Worm (Caenorhabditis elegans) whole organism, midembryonic: ENCODE measurements around the gene C41C4.9.

Source experiments
- T22C8.4 ChIP-seq: fragments of 200-800 bp; sonication (Bioruptor generic); IDR thresholded peaks from 2 replicates; pipeline ENCODE4 v1.3.6; 2022; ENCODE audit warnings: missing genetic modification characterization, missing compliant biosample characterization
- cog-1 ChIP-seq: sonication (generic microtip); optimal IDR thresholded peaks from 2 replicates; lab custom pipeline; 2016; ENCODE audit warnings: missing genetic modification characterization, missing compliant biosample characterization
- flt-1 ChIP-seq: fragments of 200-800 bp; sonication (Bioruptor generic); IDR thresholded peaks from 2 replicates; pipeline ENCODE4 v1.3.6; 2022; ENCODE audit warnings: missing genetic modification characterization, missing compliant biosample characterization
- klf-2 ChIP-seq: fragments of 200-800 bp; sonication (Bioruptor generic); conservative IDR thresholded peaks from 2 replicates; pipeline ENCODE4 v1.3.6; 2022; ENCODE audit warnings: missing genetic modification reagents, missing genetic modification characterization, missing compliant biosample characterization
- med-1 ChIP-seq: sonication (generic microtip); optimal IDR thresholded peaks from 2 replicates; lab custom pipeline; 2017; ENCODE audit warnings: missing genetic modification characterization, mild to moderate bottlenecking, missing compliant biosample characterization, antibody characterized with exemption, missing genetic modification reagents; ENCODE audit not compliant: insufficient read depth
- ref-1 ChIP-seq: fragments of 200-800 bp; sonication (Bioruptor generic); conservative IDR thresholded peaks from 2 replicates; pipeline ENCODE4 v1.3.6; 2022; ENCODE audit warnings: missing genetic modification reagents, missing genetic modification characterization, missing compliant biosample characterization
- tab-1 ChIP-seq: fragments of 200-800 bp; sonication (Bioruptor generic); IDR thresholded peaks from 2 replicates; pipeline ENCODE4 v1.3.6; 2022; ENCODE audit warnings: missing genetic modification characterization, missing compliant biosample characterization
- ztf-23 ChIP-seq: fragments of 200-800 bp; sonication (Bioruptor generic); IDR thresholded peaks from 2 replicates; pipeline ENCODE4 v1.3.6; 2022; ENCODE audit warnings: missing genetic modification reagents, missing genetic modification characterization, missing compliant biosample characterization
- ztf-29 ChIP-seq: fragments of 200-800 bp; sonication (Bioruptor generic); IDR thresholded peaks from 2 replicates; pipeline ENCODE4 v1.3.6; 2022; ENCODE audit warnings: missing genetic modification reagents, missing genetic modification characterization, missing compliant biosample characterization

C41C4.9 gene

DNA sequence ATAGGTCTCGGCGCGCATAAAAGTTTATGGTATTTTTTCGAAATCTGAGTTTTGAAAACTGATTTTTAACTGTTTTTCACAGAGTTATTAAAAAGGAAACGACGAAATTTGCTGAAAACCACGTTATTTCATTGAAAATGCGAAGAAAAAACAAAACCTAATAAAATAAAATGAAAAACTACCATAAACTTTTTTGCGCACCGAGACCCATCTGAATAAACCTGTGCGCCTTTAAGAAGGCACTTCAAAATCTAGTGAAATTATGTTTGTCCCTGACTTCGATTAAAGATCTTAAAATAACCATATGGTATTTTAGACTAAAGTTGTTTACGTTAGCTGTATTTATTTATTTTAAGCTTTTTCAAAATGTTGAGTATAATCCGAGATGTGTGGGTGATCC is 20.3 kb downstream of the C41C4.9 start:
- TF ChIP-seq klf-2 (GFP tag; lab: Robert Waterston, UW) (no peak), ref-1 (GFP tag; lab: Robert Waterston, UW) (no peak), med-1 (GFP tag; lab: Kevin White, UChicago) (no peak), ztf-23 (no peak), T22C8.4 (no peak), tab-1 (GFP tag; lab: Robert Waterston, UW) (no peak)

DNA sequence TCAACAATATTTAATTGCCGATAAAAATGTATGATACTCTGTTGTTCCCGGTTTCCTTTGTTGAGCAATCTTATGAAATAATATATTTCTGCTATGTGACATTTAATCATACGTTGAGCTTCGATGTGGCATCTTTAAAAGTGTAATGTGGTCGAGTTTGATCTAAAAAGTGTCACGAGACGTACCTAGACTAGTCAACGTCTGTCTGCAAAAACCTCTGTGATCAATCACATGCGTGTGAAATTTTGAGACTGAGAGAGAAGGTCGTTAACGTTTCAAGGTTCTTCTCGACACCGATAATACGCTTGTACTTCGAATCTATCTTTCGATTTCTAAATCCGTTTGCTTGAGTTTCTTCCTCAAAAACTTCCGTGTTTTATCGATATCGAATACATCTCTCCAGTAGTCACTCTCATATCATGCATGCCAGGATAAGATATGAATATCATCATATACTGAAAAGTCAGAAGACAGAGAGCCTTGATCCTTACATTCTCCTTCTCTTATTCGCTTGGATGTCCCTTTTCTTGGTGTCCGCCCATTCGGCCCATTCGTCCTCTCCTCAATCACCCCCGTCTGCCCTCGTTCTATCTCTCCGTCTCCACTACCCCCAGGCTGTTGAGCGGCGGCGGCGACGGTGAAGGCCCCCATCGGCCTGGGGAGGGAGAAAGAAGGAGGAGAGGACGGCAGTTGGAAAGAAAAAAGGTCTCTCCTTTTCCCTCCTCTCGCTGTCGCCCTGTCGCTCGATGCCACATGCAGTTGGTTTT is 21.0 kb downstream of the C41C4.9 start:
- TF ChIP-seq med-1 (GFP tag; lab: Kevin White, UChicago) (no peak), klf-2 (GFP tag; lab: Robert Waterston, UW) (no peak), T22C8.4 (no peak), ref-1 (GFP tag; lab: Robert Waterston, UW) (no peak), ztf-23 (peak; percentile 72), tab-1 (GFP tag; lab: Robert Waterston, UW) (0 out of 2 replicates have a peak, but pooled peaks have one; percentile 49), flt-1 (GFP tag; lab: Robert Waterston, UW) (0 out of 2 replicates have a peak, but pooled peaks have one; percentile 33), ztf-29 (GFP tag; lab: Robert Waterston, UW) (no peak), cog-1 (tag; lab: Kevin White, UChicago) (no peak)

DNA sequence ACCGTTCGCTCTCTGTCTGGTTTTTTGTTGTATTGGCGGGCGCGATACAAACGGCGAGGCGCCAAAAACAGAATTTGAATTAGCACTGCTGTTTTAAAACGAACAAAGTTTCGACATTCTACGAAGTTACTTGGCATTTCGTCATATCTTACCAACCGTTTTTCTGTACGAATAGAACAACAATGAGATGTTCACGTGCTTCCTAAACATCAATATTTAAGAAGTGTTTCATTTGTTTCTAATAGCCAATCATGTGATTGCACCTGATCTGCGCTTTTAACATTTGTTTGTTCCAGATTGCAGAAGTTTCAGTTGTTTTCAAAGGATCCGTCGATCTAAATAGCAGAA is 21.6 kb downstream of the C41C4.9 start:
- no peak for TF ChIP-seq tab-1 (GFP tag; lab: Robert Waterston, UW)
- no peak for TF ChIP-seq ref-1 (GFP tag; lab: Robert Waterston, UW)
- no peak for TF ChIP-seq T22C8.4
- no peak for TF ChIP-seq cog-1 (tag; lab: Kevin White, UChicago)
- TF ChIP-seq med-1 (GFP tag; lab: Kevin White, UChicago) = no peak

ce11 chrII:8129495-8130010 is 22.1 kb downstream of the C41C4.9 start, which contains the start of gene ulp-4:
ulp-4 (plus strand) TSS chrII:8129960.
- TF ChIP-seq klf-2 (GFP tag; lab: Robert Waterston, UW) (no peak), med-1 (GFP tag; lab: Kevin White, UChicago) (no peak), flt-1 (GFP tag; lab: Robert Waterston, UW) (no peak), ztf-29 (GFP tag; lab: Robert Waterston, UW) (no peak), T22C8.4 (no peak), cog-1 (tag; lab: Kevin White, UChicago) (no peak), ztf-23 (no peak)

- TF ChIP-seq tab-1 (GFP tag; lab: Robert Waterston, UW) (no peak), ztf-29 (GFP tag; lab: Robert Waterston, UW) (no peak), flt-1 (GFP tag; lab: Robert Waterston, UW) (no peak), med-1 (GFP tag; lab: Kevin White, UChicago) (no peak), T22C8.4 (no peak), ztf-23 (no peak)
Observed at ce11 chrII:8130792-8131191, 23.3 kb downstream of the C41C4.9 start.

- TF ChIP-seq ref-1 (GFP tag; lab: Robert Waterston, UW) = no peak
- no peak for TF ChIP-seq med-1 (GFP tag; lab: Kevin White, UChicago)
- TF ChIP-seq flt-1 (GFP tag; lab: Robert Waterston, UW) = 0 out of 2 replicates have a peak, but pooled peaks have one; percentile 5
- no peak for TF ChIP-seq cog-1 (tag; lab: Kevin White, UChicago)
- no peak for TF ChIP-seq klf-2 (GFP tag; lab: Robert Waterston, UW)
- TF ChIP-seq ztf-29 (GFP tag; lab: Robert Waterston, UW) = no peak
- TF ChIP-seq T22C8.4 = no peak
- TF ChIP-seq tab-1 (GFP tag; lab: Robert Waterston, UW) = 0 out of 2 replicates have a peak, but pooled peaks have one; percentile 25
- TF ChIP-seq ztf-23 = no peak
Observed at ce11 chrII:8131413-8131966, 24.0 kb downstream of the C41C4.9 start.

DNA sequence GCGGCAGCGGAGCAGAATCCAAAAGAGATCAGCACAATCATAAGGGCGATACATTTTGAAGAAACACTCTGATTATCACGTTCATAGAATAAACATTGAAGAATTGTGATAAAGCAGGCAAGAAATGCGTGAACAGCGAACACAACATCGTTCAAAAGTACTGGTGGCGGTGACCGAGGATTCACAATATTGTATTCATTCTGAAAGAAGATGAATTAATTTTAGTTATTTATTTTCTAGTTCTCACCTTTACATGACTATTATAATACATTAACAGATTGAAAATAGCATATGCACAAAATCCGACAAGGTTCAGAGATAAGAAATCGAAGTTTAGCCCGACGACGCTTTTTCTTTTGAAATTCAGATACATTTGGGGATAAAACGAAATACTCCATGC is 28.5 kb downstream of the C41C4.9 start:
- TF ChIP-seq ztf-23 = no peak
- TF ChIP-seq ztf-29 (GFP tag; lab: Robert Waterston, UW) = no peak
- no peak for TF ChIP-seq T22C8.4
- no peak for TF ChIP-seq med-1 (GFP tag; lab: Kevin White, UChicago)

ce11 chrII:8136818-8137217 is 29.4 kb downstream of the C41C4.9 start, which contains the start of gene ctns-1:
ctns-1 (minus strand) TSS chrII:8136918.
- TF ChIP-seq klf-2 (GFP tag; lab: Robert Waterston, UW) (no peak), ztf-29 (GFP tag; lab: Robert Waterston, UW) (no peak), tab-1 (GFP tag; lab: Robert Waterston, UW) (no peak), flt-1 (GFP tag; lab: Robert Waterston, UW) (no peak), ztf-23 (no peak), cog-1 (tag; lab: Kevin White, UChicago) (no peak), ref-1 (GFP tag; lab: Robert Waterston, UW) (no peak)

- 0 out of 2 replicates have a peak, but pooled peaks have one; percentile 32 for TF ChIP-seq ztf-23
- peak; percentile 32 for TF ChIP-seq cog-1 (tag; lab: Kevin White, UChicago)
- no peak for TF ChIP-seq flt-1 (GFP tag; lab: Robert Waterston, UW)
Observed at ce11 chrII:8137379-8137778, 29.9 kb downstream of the C41C4.9 start.
